Worm (Caenorhabditis elegans) whole organism, midembryonic: ENCODE measurements around the gene fbxa-1.

Experiments
- flt-1 ChIP-seq: fragments of 200-800 bp; sonication (Bioruptor generic); IDR thresholded peaks from 2 replicates; pipeline ENCODE4 v1.3.6; 2022; ENCODE audit warnings: missing genetic modification characterization, missing compliant biosample characterization
- med-1 ChIP-seq: sonication (generic microtip); optimal IDR thresholded peaks from 2 replicates; lab custom pipeline; 2017; ENCODE audit warnings: missing genetic modification characterization, mild to moderate bottlenecking, missing compliant biosample characterization, antibody characterized with exemption, missing genetic modification reagents; ENCODE audit not compliant: insufficient read depth
- ztf-23 ChIP-seq: fragments of 200-800 bp; sonication (Bioruptor generic); IDR thresholded peaks from 2 replicates; pipeline ENCODE4 v1.3.6; 2022; ENCODE audit warnings: missing genetic modification reagents, missing genetic modification characterization, missing compliant biosample characterization
- ztf-29 ChIP-seq: fragments of 200-800 bp; sonication (Bioruptor generic); IDR thresholded peaks from 2 replicates; pipeline ENCODE4 v1.3.6; 2022; ENCODE audit warnings: missing genetic modification reagents, missing genetic modification characterization, missing compliant biosample characterization

- no peak for TF ChIP-seq flt-1
- TF ChIP-seq ztf-29 (GFP tag; lab: Robert Waterston, UW), result no peak
- TF ChIP-seq med-1 (GFP tag; lab: Kevin White, UChicago), result no peak
- no peak for TF ChIP-seq ztf-23 (GFP tag; lab: Robert Waterston, UW)
Measured at ce11 chrIII:2288261-2288660, 19.7 kb downstream of the fbxa-1 start.
